Worm (Caenorhabditis elegans): Measurements from ENCODE around the gene spp-21.

Gene spp-21

DNA sequence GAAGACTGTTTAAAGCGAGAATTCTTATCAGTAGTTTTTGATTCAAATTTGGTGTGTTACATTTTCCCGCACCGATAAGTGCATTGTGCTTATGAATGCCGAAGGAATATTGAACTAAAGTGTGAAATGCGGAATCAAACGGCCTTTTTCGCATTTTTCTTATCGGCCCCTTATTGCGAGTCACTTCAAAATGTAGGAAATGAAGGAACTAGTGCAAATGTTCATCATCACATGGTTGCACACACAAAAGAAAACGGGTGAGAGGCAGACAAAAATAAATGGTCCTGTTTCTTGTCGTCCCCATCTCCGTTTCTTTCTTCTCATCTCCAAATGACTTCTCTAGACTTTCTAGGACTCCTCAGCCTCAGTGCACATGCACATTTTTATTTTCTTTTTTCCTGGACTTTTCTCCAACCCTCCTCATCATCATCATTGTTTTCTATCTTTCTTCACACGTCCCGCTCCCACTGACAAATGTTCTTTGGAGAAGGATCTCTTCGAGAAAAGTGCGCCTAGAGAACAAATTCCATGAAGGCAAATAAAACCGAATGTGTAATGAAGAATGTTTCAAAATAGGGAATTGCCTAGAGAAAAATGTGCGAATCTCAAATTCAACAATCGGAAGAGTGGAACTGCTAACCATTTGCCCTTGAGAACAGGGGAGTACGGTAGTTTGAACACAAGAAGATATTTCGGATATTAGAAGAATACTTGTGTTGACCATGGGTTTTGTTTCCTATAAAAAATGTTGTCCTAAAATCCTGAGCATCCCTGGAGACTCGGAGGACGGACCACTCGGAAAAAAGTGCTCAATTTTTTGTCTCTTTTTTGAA, 25.4 kb upstream of the spp-21 start:
- TF ChIP-seq tbx-2 (tag; optimal IDR thresholded peaks at IDR 0.05) (no peak), rnt-1 (tag; optimal IDR thresholded peaks at IDR 0.05) (peak; percentile 62), nhr-71 (tag; optimal IDR thresholded peaks at IDR 0.05) (peak; percentile 69), mdl-1 (tag; optimal IDR thresholded peaks at IDR 0.05) (peak in 1 of 2 experiments; percentile 58), ceh-90 (tag; optimal IDR thresholded peaks at IDR 0.05) (no peak), elt-2 (tag; optimal IDR thresholded peaks at IDR 0.05) (peak; percentile 88), nhr-237 (tag; optimal IDR thresholded peaks at IDR 0.05) (no peak), ceh-82 (tag; optimal IDR thresholded peaks at IDR 0.05) (peak in 1 of 3 experiments; percentile 1), dsc-1 (tag; optimal IDR thresholded peaks at IDR 0.05) (peak; percentile 63), xbp-1 (tag; optimal IDR thresholded peaks at IDR 0.05) (no peak), snpc-4 (tag; optimal IDR thresholded peaks at IDR 0.05) (no peak), lin-35 (GFP tag; optimal IDR thresholded peaks at IDR 0.05) (peak; percentile 2 to 4), ceh-63 (GFP tag; optimal IDR thresholded peaks at IDR 0.05) (no peak), nhr-85 (tag) (no peak), nhr-90 (tag; optimal IDR thresholded peaks at IDR 0.05; ENCODE audit: poor library complexity) (no peak), mab-9 (GFP tag; IDR thresholded peaks at IDR 0.05) (0 out of 2 replicates have a peak, but pooled peaks have one; percentile 29), mep-1 (tag; optimal IDR thresholded peaks at IDR 0.05) (peak; percentile 14), aly-2 (tag; optimal IDR thresholded peaks at IDR 0.05) (no peak), ets-5 (GFP tag; IDR thresholded peaks at IDR 0.05) (no peak), nhr-20 (tag; optimal IDR thresholded peaks at IDR 0.05) (no peak), vab-15 (tag; optimal IDR thresholded peaks at IDR 0.05) (no peak), unc-130 (tag; optimal IDR thresholded peaks at IDR 0.05) (peak; percentile 36), nhr-12 (tag; optimal IDR thresholded peaks at IDR 0.05) (no peak), egl-27 (tag; optimal IDR thresholded peaks at IDR 0.05) (no peak), snu-23 (GFP tag; optimal IDR thresholded peaks at IDR 0.05) (peak; percentile 41), nhr-77 (tag; optimal IDR thresholded peaks at IDR 0.05) (no peak), sup-37 (GFP tag; optimal IDR thresholded peaks at IDR 0.05) (no peak), fos-1 (tag; optimal IDR thresholded peaks at IDR 0.05) (no peak), ztf-4 (tag; optimal IDR thresholded peaks at IDR 0.05) (no peak), grh-1 (GFP tag; IDR thresholded peaks at IDR 0.05) (no peak), C16A3.4 (tag; optimal IDR thresholded peaks at IDR 0.05) (no peak), lin-14 (GFP tag; optimal IDR thresholded peaks at IDR 0.05) (peak; percentile 88), elt-3 (tag; optimal IDR thresholded peaks at IDR 0.05) (no peak), nhr-47 (tag; optimal IDR thresholded peaks at IDR 0.05) (no peak), hlh-4 (tag; optimal IDR thresholded peaks at IDR 0.05) (no peak), zag-1 (tag; optimal IDR thresholded peaks at IDR 0.05) (peak; percentile 21), dpl-1 (GFP tag; optimal IDR thresholded peaks at IDR 0.05) (no peak), nhr-19 (GFP tag; conservative IDR thresholded peaks at IDR 0.05) (peak; percentile 26; the same call in 1 of the 2 replicates), lsy-2 (tag; optimal IDR thresholded peaks at IDR 0.05) (peak; percentile 23 to 42), lin-15B (tag; optimal IDR thresholded peaks at IDR 0.05) (no peak), tlp-1 (tag; optimal IDR thresholded peaks at IDR 0.05) (no peak), pqm-1 (tag; optimal IDR thresholded peaks at IDR 0.05) (no peak), unc-86 (tag; optimal IDR thresholded peaks at IDR 0.05) (no peak)
